Worm (Caenorhabditis elegans): ENCODE results near the gene Y43F8B.7.

DNA sequence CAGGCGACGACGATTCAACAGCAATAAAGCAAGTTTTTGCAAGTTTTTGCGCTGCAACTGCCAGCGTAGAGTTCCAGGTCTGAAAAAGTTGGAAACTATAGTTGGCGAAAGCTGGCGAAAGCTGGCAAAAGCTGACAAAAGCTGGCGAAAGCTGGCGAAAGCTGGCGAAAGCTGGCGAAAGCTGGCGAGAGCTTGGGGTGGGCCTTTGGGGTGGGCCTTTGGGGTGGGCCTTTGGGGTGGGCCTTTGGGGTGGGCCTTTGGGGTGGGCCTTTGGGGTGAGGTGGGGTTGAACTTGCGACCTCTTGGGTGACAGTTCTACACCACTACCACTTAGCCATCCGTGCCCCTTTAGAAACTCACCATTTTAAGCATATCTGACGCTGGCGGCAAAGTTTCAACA, 4.6 kb downstream of the Y43F8B.7 start:
- TF ChIP-seq skn-1 (tag; optimal IDR thresholded peaks at IDR 0.05), result no peak
- no peak for TF ChIP-seq zag-1 (tag; optimal IDR thresholded peaks at IDR 0.05)
- no peak for TF ChIP-seq elt-3 (tag; optimal IDR thresholded peaks at IDR 0.05)
- TF ChIP-seq nhr-12 (tag; optimal IDR thresholded peaks at IDR 0.05), result no peak
- TF ChIP-seq lin-11 (tag; optimal IDR thresholded peaks at IDR 0.05), result no peak
- TF ChIP-seq dmd-4 (tag; optimal IDR thresholded peaks at IDR 0.05), result no peak
- no peak for TF ChIP-seq blmp-1 (tag; optimal IDR thresholded peaks at IDR 0.05; ENCODE audit: insufficient read depth)
- no peak for TF ChIP-seq ztf-1 (GFP tag; conservative IDR thresholded peaks at IDR 0.05)
- TF ChIP-seq ceh-82 (tag; optimal IDR thresholded peaks at IDR 0.05), result no peak
- no peak for TF ChIP-seq mbf-1 (tag; optimal IDR thresholded peaks at IDR 0.05)

All from whole organism, L2 larva.